Fruit fly (Drosophila melanogaster) whole organism, embryonic: ENCODE data around the gene MED14.

Experiments used
- CG2889 ChIP-seq: fragments of 200-800 bp; sonication (Bioruptor generic); IDR thresholded peaks from 3 replicates; pipeline ENCODE4 v1.3.6; 2022; ENCODE audit warnings: missing biosample characterization, missing genetic modification characterization
- CG6791 ChIP-seq: fragments of 200-800 bp; sonication (Bioruptor generic); IDR thresholded peaks from 3 replicates; pipeline ENCODE4 v1.3.6; 2022; ENCODE audit warnings: missing biosample characterization, missing genetic modification characterization; ENCODE audit not compliant: partially characterized antibody
- Sry-δ ChIP-seq: fragments of 200-800 bp; sonication (Bioruptor generic); optimal IDR thresholded peaks from 2 replicates; lab custom pipeline; 2016; ENCODE audit warnings: missing biosample characterization, missing genetic modification characterization
- crc ChIP-seq: fragments of 200-800 bp; sonication (Bioruptor generic); optimal IDR thresholded peaks from 2 replicates; lab custom pipeline; 2016; ENCODE audit warnings: missing biosample characterization, missing genetic modification characterization
- cwo ChIP-seq: fragments of 200-800 bp; sonication (Bioruptor generic); optimal IDR thresholded peaks from 3 replicates; lab custom pipeline; 2017; ENCODE audit warnings: missing biosample characterization, missing genetic modification characterization, mild to moderate bottlenecking, moderate library complexity, missing genetic modification reagents
- eve ChIP-seq, 2 experiments: fragments of >200 bp; optimal IDR thresholded peaks; 2 replicates each; lab custom pipeline; 2017; ENCODE audit warnings: missing biosample characterization in 2 of 2, missing genetic modification characterization in 2 of 2

DNA sequence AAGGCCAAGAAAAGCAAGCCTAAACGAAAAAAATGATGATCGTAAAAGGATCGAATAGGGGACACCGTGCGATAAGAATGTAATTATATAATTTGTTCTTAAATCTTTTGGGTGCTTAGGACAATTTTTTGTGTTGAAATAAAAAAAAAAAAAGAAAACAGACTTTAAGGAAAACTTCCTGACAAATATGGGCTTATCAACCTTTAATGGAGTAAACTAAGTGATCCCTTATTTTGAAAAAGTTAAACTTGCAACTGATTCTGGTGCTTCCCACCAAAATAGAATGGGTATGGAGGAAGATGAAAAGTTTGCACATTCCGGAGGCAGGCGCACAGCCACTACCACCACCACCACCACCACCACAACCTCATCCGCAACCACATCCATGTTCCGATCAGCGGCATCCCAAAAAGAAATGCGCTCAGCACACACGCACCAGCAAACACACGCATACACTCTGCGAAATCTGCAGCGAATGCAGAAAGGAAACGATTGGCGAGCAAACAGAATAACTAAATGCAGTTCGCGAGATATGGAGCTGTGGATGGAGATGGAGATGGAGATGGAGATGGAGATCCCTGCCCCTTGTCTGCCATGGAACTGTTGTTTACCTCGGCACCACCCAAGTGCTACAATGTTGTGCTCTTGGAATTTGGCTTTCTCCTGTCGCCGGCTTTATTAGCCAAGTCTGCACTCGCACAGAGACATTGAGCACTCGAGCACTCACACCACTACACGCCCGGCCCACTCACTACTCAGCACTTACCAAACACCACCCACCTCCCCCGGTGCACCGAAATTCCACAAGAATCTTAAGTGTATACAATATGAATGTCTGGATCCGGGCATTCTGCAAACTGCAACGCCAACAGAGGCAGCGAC, 26.6 kb downstream of the MED14 start:
- TF ChIP-seq eve (GFP tag; optimal IDR thresholded peaks at IDR 0.05; lab: Kevin White, UChicago) (no peak), Sry-δ (GFP tag; lab: Kevin White, UChicago) (no peak), cwo (GFP tag; lab: Kevin White, UChicago) (no peak), CG6791 (GFP tag; lab: Robert Waterston, UW) (no peak), crc (GFP tag; lab: Kevin White, UChicago) (no peak), CG2889 (GFP tag; lab: Robert Waterston, UW) (no peak)
